Fruit fly (Drosophila melanogaster): ENCODE data around the gene PpD3.

DNA sequence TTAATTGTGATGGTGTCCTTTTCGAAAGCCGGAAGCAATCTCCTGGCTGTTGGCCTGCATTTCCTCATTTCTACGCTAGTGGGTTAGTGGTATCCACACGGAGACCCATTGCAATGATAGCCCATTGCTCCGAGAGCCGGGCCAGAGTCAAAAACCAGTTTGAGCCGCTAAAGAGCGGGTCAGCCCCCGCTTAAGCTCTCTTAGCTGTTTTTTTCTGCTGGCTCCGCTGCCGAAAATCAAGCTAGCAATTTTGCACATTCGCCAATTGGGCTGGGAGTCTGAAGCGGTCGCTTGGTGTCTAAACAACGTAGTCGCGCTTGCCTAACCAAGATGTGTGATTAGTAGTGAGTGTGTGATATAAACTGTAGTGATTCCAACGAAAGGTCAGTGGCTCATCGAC, 32.1 kb downstream of the PpD3 start, which contains the start of gene CG12947:
- TF ChIP-seq CG32767 (GFP tag; IDR thresholded peaks at IDR 0.05) (no peak), psq (GFP tag; optimal IDR thresholded peaks at IDR 0.05) (no peak), H15 (GFP tag; IDR thresholded peaks at IDR 0.05) (no peak), lilli (GFP tag; optimal IDR thresholded peaks at IDR 0.05) (no peak), gt (GFP tag; IDR thresholded peaks at IDR 0.05) (no peak), hb (GFP tag; IDR thresholded peaks at IDR 0.05; ENCODE audit: partially characterized antibody) (no peak), NC2β (GFP tag; optimal IDR thresholded peaks at IDR 0.05) (no peak)

All from whole organism, embryonic.